Fruit fly (Drosophila melanogaster) whole organism, embryonic: Measurements from ENCODE around the gene Lrch.

Experiments
- Abd-B ChIP-seq: fragments of 200-800 bp; sonication (Bioruptor generic); optimal IDR thresholded peaks from 2 replicates; lab custom pipeline; 2018; ENCODE audit warnings: missing biosample characterization, mild to moderate bottlenecking, missing genetic modification characterization, moderate library complexity
- Atf6 ChIP-seq: fragments of 200-800 bp; sonication (Bioruptor generic); IDR thresholded peaks from 2 replicates; pipeline ENCODE4 v1.3.6; 2022; ENCODE audit warnings: missing biosample characterization, missing genetic modification characterization
- BEAF-32 ChIP-seq: fragments of 200-800 bp; sonication (Bioruptor generic); optimal IDR thresholded peaks from 3 replicates; lab custom pipeline; 2017; ENCODE audit warnings: missing biosample characterization, missing genetic modification characterization, mild to moderate bottlenecking, moderate library complexity, missing genetic modification reagents
- CG11560 ChIP-seq: fragments of 200-800 bp; sonication (Bioruptor generic); IDR thresholded peaks from 3 replicates; pipeline ENCODE4 v1.3.6; 2022; ENCODE audit warnings: missing biosample characterization, missing genetic modification characterization
- CG12659 ChIP-seq: fragments of 200-800 bp; sonication (Bioruptor generic); optimal IDR thresholded peaks from 3 replicates; lab custom pipeline; 2017; ENCODE audit warnings: mild to moderate bottlenecking, missing biosample characterization, missing genetic modification reagents, missing genetic modification characterization
- CG13287 ChIP-seq: fragments of 200-800 bp; sonication (Bioruptor generic); IDR thresholded peaks from 2 replicates; pipeline ENCODE4 v1.3.6; 2022; ENCODE audit warnings: missing biosample characterization, missing genetic modification characterization; ENCODE audit not compliant: partially characterized antibody
- CG13296 ChIP-seq: fragments of 200-800 bp; sonication (Bioruptor generic); optimal IDR thresholded peaks from 3 replicates; lab custom pipeline; 2018; ENCODE audit warnings: missing biosample characterization, mild to moderate bottlenecking, missing genetic modification characterization
- CG14710 ChIP-seq: fragments of 200-800 bp; sonication (Bioruptor generic); optimal IDR thresholded peaks from 3 replicates; lab custom pipeline; 2019; ENCODE audit warnings: missing biosample characterization, mild to moderate bottlenecking, missing genetic modification characterization, moderate library complexity
- CG14860 ChIP-seq: fragments of 200-800 bp; sonication (Bioruptor generic); IDR thresholded peaks from 3 replicates; pipeline ENCODE4 v1.3.6; 2022; ENCODE audit warnings: missing biosample characterization, missing genetic modification characterization; ENCODE audit not compliant: partially characterized antibody
- CG14965 ChIP-seq: fragments of 200-800 bp; sonication (Bioruptor generic); optimal IDR thresholded peaks from 2 replicates; lab custom pipeline; 2016; ENCODE audit warnings: missing biosample characterization, missing genetic modification characterization, borderline replicate concordance
- CG17361 ChIP-seq: fragments of 200-800 bp; sonication (Bioruptor generic); IDR thresholded peaks from 3 replicates; pipeline ENCODE4 v1.3.6; 2022; ENCODE audit warnings: missing biosample characterization, missing genetic modification characterization
- CG17568 ChIP-seq: fragments of 200-800 bp; sonication (Bioruptor generic); optimal IDR thresholded peaks from 2 replicates; lab custom pipeline; 2018; ENCODE audit warnings: missing biosample characterization, mild to moderate bottlenecking, missing genetic modification characterization, moderate library complexity
- CG32532 ChIP-seq: fragments of 200-800 bp; sonication (Bioruptor generic); IDR thresholded peaks from 2 replicates; pipeline ENCODE4 v1.3.6; 2022; ENCODE audit warnings: missing biosample characterization, missing genetic modification characterization
- CG32767 ChIP-seq: fragments of 200-800 bp; sonication (Bioruptor generic); IDR thresholded peaks from 2 replicates; pipeline ENCODE4 v1.3.6; 2022; ENCODE audit warnings: missing biosample characterization, missing genetic modification characterization
- CG3995 ChIP-seq: fragments of 200-800 bp; sonication (Bioruptor generic); optimal IDR thresholded peaks from 3 replicates; lab custom pipeline; 2016; ENCODE audit warnings: missing biosample characterization, missing genetic modification characterization
- CG7556 ChIP-seq: fragments of 200-800 bp; sonication (Bioruptor generic); optimal IDR thresholded peaks from 2 replicates; lab custom pipeline; 2017; ENCODE audit warnings: missing biosample characterization, mild to moderate bottlenecking, missing genetic modification characterization
- D ChIP-seq, 2 experiments: fragments of 200-800 bp in 1 of 2; fragments of >200 bp in 1 of 2; sonication (Bioruptor generic) in 1 of 2; optimal IDR thresholded peaks; 2 replicates in 1 of 2; 3 replicates in 1 of 2; lab custom pipeline; 2017; ENCODE audit warnings: mild to moderate bottlenecking in 1 of 2, missing biosample characterization in 1 of 2, missing genetic modification characterization in 1 of 2, missing genetic modification reagents in 1 of 2
- Dref ChIP-seq: fragments of 200-800 bp; sonication (Bioruptor generic); IDR thresholded peaks from 2 replicates; pipeline ENCODE4 v1.3.6; 2022; ENCODE audit warnings: missing biosample characterization, missing genetic modification characterization
- E2f2 ChIP-seq: fragments of 200-800 bp; sonication (Bioruptor generic); IDR thresholded peaks from 2 replicates; pipeline ENCODE4 v1.3.6; 2022; ENCODE audit warnings: missing biosample characterization, missing genetic modification characterization
- Eip74EF ChIP-seq, 2 experiments: fragments of 200-800 bp in 1 of 2; fragments of >200 bp in 1 of 2; sonication (Bioruptor generic) in 1 of 2; optimal IDR thresholded peaks; 2 replicates each; lab custom pipeline; 2017 to 2019; ENCODE audit warnings: missing biosample characterization in 2 of 2, missing genetic modification characterization in 2 of 2, mild to moderate bottlenecking in 1 of 2, moderate library complexity in 1 of 2
- Gug ChIP-seq: fragments of 200-800 bp; sonication (Bioruptor generic); IDR thresholded peaks from 4 replicates; pipeline ENCODE4 v1.3.6; 2022; ENCODE audit warnings: missing biosample characterization, missing genetic modification characterization
- Med ChIP-seq: fragments of 200-800 bp; sonication (Bioruptor generic); peaks from one replicate; lab custom pipeline; 2016; ENCODE audit warnings: missing biosample characterization, missing genetic modification characterization, mild to moderate bottlenecking, inconsistent platforms, moderate library complexity
- Nf-YA ChIP-seq: fragments of 200-800 bp; sonication (Bioruptor generic); IDR thresholded peaks from 2 replicates; pipeline ENCODE4 v1.3.6; 2022; ENCODE audit warnings: missing biosample characterization, missing genetic modification characterization
- PHDP ChIP-seq: fragments of 200-800 bp; sonication (Bioruptor generic); optimal IDR thresholded peaks from 3 replicates; lab custom pipeline; 2018; ENCODE audit warnings: missing biosample characterization, mild to moderate bottlenecking, missing genetic modification characterization, moderate library complexity
- Pdp1 ChIP-seq, 2 experiments: fragments of 200-800 bp; sonication (Bioruptor generic); optimal IDR thresholded peaks; 3 replicates each; lab custom pipeline; 2016; ENCODE audit warnings: missing biosample characterization in 2 of 2, missing genetic modification characterization in 2 of 2, mild to moderate bottlenecking in 1 of 2, moderate library complexity in 1 of 2
- Rfx ChIP-seq: fragments of 200-800 bp; sonication (Bioruptor generic); IDR thresholded peaks from 2 replicates; pipeline ENCODE4 v1.3.6; 2022; ENCODE audit warnings: missing biosample characterization, missing genetic modification characterization
- Scr ChIP-seq: fragments of 200-800 bp; sonication (Bioruptor generic); IDR thresholded peaks from 2 replicates; pipeline ENCODE4 v1.3.6; 2022; ENCODE audit warnings: missing biosample characterization, missing genetic modification characterization; ENCODE audit not compliant: partially characterized antibody
- Sin3A ChIP-seq: fragments of >200 bp; optimal IDR thresholded peaks from 2 replicates; lab custom pipeline; 2018
- ase ChIP-seq: fragments of 200-800 bp; sonication (Bioruptor generic); IDR thresholded peaks from 3 replicates; pipeline ENCODE4 v1.3.6; 2022; ENCODE audit warnings: missing biosample characterization, missing genetic modification characterization
- ash1 ChIP-seq: fragments of 200-800 bp; sonication (Bioruptor generic); optimal IDR thresholded peaks from 2 replicates; lab custom pipeline; 2018; ENCODE audit warnings: missing biosample characterization, mild to moderate bottlenecking, missing genetic modification characterization
- br ChIP-seq: fragments of >200 bp; optimal IDR thresholded peaks from 2 replicates; lab custom pipeline; 2017
- chif ChIP-seq, 2 experiments: fragments of 200-800 bp; sonication (Bioruptor generic); optimal IDR thresholded peaks; 3 replicates each; lab custom pipeline; 2016; ENCODE audit warnings: missing biosample characterization in 2 of 2, missing genetic modification characterization in 2 of 2
- croc ChIP-seq: fragments of 200-800 bp; sonication (Bioruptor generic); conservative IDR thresholded peaks from 3 replicates; pipeline ENCODE4 v1.3.6; 2022; ENCODE audit warnings: missing biosample characterization, missing genetic modification characterization
- crol ChIP-seq: fragments of 200-800 bp; sonication (Bioruptor generic); IDR thresholded peaks from 2 replicates; pipeline ENCODE4 v1.3.6; 2022; ENCODE audit warnings: missing biosample characterization, missing genetic modification characterization
- danr ChIP-seq: fragments of 200-800 bp; sonication (Bioruptor generic); IDR thresholded peaks from 2 replicates; pipeline ENCODE4 v1.3.6; 2022; ENCODE audit warnings: missing biosample characterization, missing genetic modification characterization
- gfzf ChIP-seq: fragments of 200-800 bp; sonication (Bioruptor generic); optimal IDR thresholded peaks from 2 replicates; lab custom pipeline; 2016; ENCODE audit warnings: missing biosample characterization, mild to moderate bottlenecking, missing genetic modification characterization, moderate library complexity
- gsb ChIP-seq: fragments of 200-800 bp; sonication (Bioruptor generic); IDR thresholded peaks from 2 replicates; pipeline ENCODE4 v1.3.6; 2022; ENCODE audit warnings: missing biosample characterization, missing genetic modification characterization
- hbn ChIP-seq: fragments of 200-800 bp; sonication (Bioruptor generic); IDR thresholded peaks from 2 replicates; pipeline ENCODE4 v1.3.6; 2022; ENCODE audit warnings: missing biosample characterization, missing genetic modification characterization; ENCODE audit not compliant: partially characterized antibody
- inv ChIP-seq: fragments of 200-800 bp; sonication (Bioruptor generic); IDR thresholded peaks from 2 replicates; pipeline ENCODE4 v1.3.6; 2022; ENCODE audit warnings: missing biosample characterization, missing genetic modification characterization; ENCODE audit not compliant: partially characterized antibody
- ken ChIP-seq: fragments of 200-800 bp; sonication (Bioruptor generic); IDR thresholded peaks from 3 replicates; pipeline ENCODE4 v1.3.6; 2022; ENCODE audit warnings: missing biosample characterization, missing genetic modification characterization
- maf-S ChIP-seq: fragments of 200-800 bp; sonication (Bioruptor generic); optimal IDR thresholded peaks from 2 replicates; lab custom pipeline; 2016; ENCODE audit warnings: missing biosample characterization, missing genetic modification characterization
- onecut ChIP-seq: fragments of 200-800 bp; sonication (Bioruptor generic); IDR thresholded peaks from 2 replicates; pipeline ENCODE4 v1.3.6; 2022; ENCODE audit warnings: missing biosample characterization, missing genetic modification characterization
- pfk ChIP-seq: fragments of 200-800 bp; sonication (Bioruptor generic); optimal IDR thresholded peaks from 2 replicates; lab custom pipeline; 2018; ENCODE audit warnings: missing biosample characterization, mild to moderate bottlenecking, missing genetic modification characterization, moderate library complexity
- rib ChIP-seq: fragments of 200-800 bp; sonication (Bioruptor generic); IDR thresholded peaks from 2 replicates; pipeline ENCODE4 v1.3.6; 2022; ENCODE audit warnings: missing biosample characterization, missing genetic modification characterization
- slbo ChIP-seq: fragments of 200-800 bp; sonication (Bioruptor generic); IDR thresholded peaks from 2 replicates; pipeline ENCODE4 v1.3.6; 2022; ENCODE audit warnings: missing biosample characterization, missing genetic modification characterization
- tgo ChIP-seq: fragments of 200-800 bp; sonication (Bioruptor generic); IDR thresholded peaks from 3 replicates; pipeline ENCODE4 v1.3.6; 2022; ENCODE audit warnings: missing biosample characterization, missing genetic modification characterization
- ttk ChIP-seq: fragments of 200-800 bp; sonication (Bioruptor generic); IDR thresholded peaks from 2 replicates; pipeline ENCODE4 v2.1.2; 2022; ENCODE audit warnings: missing biosample characterization, missing genetic modification characterization
- zen ChIP-seq: fragments of 200-800 bp; sonication (Bioruptor generic); optimal IDR thresholded peaks from 3 replicates; lab custom pipeline; 2018; ENCODE audit warnings: missing biosample characterization, mild to moderate bottlenecking, missing genetic modification characterization, moderate library complexity

The Lrch gene

DNA sequence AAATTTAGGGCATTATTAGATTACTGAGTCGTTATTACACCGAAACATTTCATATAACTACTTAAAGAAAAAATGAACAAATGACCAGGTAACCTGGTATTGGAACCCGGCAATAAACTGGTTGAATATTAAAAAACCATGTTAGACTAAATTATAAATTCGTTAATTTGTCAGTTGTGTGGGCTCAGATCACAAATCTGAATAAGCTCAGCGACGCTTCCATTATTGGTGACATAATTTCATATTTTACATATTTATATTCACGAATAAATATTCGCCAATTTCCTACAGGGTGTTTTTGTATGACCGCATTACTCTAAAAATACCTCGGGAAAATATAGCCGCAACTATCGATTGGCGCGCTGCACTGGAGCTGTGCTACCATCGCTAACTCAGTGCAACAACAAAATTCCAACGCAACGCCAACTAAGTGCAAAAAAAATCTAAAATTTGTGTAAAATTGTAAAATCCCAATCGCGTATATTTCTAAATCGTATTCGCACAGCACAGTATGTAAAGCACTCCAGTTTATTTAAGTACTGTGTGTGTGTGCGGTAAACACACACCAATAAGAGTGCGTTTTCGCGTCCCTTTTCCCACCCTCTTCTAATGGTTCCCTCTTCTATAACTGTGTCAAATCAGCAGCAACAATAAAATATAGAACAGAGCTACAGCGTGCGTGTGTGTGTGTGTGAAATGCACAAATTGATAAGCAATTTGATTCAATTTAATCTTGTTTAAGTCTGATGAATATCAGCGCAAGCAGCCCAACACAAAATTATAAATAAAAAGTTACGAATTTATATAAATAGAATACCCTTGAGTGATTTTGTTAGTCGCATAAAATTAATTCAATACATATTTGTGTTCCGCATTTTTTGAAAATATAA lies 661 bp upstream of the Lrch start, which contains the start of gene CLIP-190 (continued):
- no peak for TF ChIP-seq pfk (GFP tag; lab: Kevin White, UChicago)
- no peak for TF ChIP-seq CG13296 (GFP tag; lab: Kevin White, UChicago)
- TF ChIP-seq Sin3A (lab: Kevin White, UChicago) = peak; percentile 27
- peak; percentile 16 for TF ChIP-seq CG3995 (GFP tag; lab: Kevin White, UChicago)
- TF ChIP-seq crol (GFP tag; lab: Robert Waterston, UW) = peak; percentile 81
- peak; percentile 1 for TF ChIP-seq E2f2 (GFP tag; lab: Robert Waterston, UW)
- 0 out of 3 replicates have a peak, but pooled peaks have one; percentile 24 for TF ChIP-seq ken (GFP tag; lab: Robert Waterston, UW)
- peak; percentile 78 for TF ChIP-seq Dref
- no peak for TF ChIP-seq CG11560 (tag; lab: Robert Waterston, UW)
- no peak for TF ChIP-seq D (optimal IDR thresholded peaks at IDR 0.05; lab: Kevin White, UChicago)
- no peak for TF ChIP-seq D (GFP tag; optimal IDR thresholded peaks at IDR 0.05; lab: Kevin White, UChicago)
- no peak for TF ChIP-seq gsb (GFP tag; lab: Robert Waterston, UW)
- peak; percentile 32; the same call in 1 of the 2 replicates for TF ChIP-seq inv (GFP tag; lab: Robert Waterston, UW)
- no peak for TF ChIP-seq PHDP (tag; lab: Kevin White, UChicago)
- peak; percentile 44; the same call in 1 of the 4 replicates for TF ChIP-seq Gug (GFP tag; lab: Robert Waterston, UW)
- peak; percentile 44; the same call in 1 of the 2 replicates for TF ChIP-seq hbn (GFP tag; lab: Robert Waterston, UW)
- TF ChIP-seq Pdp1 (GFP tag; optimal IDR thresholded peaks at IDR 0.05; lab: Kevin White, UChicago) = peak in 1 of 2 experiments; percentile 65
- peak in 1 of 2 experiments; percentile 63 for TF ChIP-seq Eip74EF (GFP tag; optimal IDR thresholded peaks at IDR 0.05; lab: Kevin White, UChicago)
- TF ChIP-seq CG17568 (GFP tag; lab: Kevin White, UChicago) = no peak
- TF ChIP-seq rib (GFP tag; lab: Robert Waterston, UW) = 0 out of 2 replicates have a peak, but pooled peaks have one; percentile 32
- peak; percentile 24; the same call in 2 of the 3 replicates for TF ChIP-seq CG14860
- TF ChIP-seq ash1 = no peak
- TF ChIP-seq CG7556 = no peak
- TF ChIP-seq CG13287 (GFP tag; lab: Robert Waterston, UW) = peak; percentile 70
- no peak for TF ChIP-seq ase
- TF ChIP-seq tgo (GFP tag; lab: Robert Waterston, UW) = 0 out of 3 replicates have a peak, but pooled peaks have one; percentile 20
- 0 out of 3 replicates have a peak, but pooled peaks have one; percentile 13 for TF ChIP-seq CG17361 (GFP tag; lab: Robert Waterston, UW)
- peak; percentile 65 for TF ChIP-seq Scr (GFP tag; lab: Robert Waterston, UW)
- no peak for TF ChIP-seq CG14965
- no peak for TF ChIP-seq ttk (GFP tag; lab: Robert Waterston, UW)
- peak; percentile 78 for TF ChIP-seq Med (GFP tag; lab: Kevin White, UChicago)
- no peak for TF ChIP-seq maf-S
- peak; percentile 39; the same call in 1 of the 2 replicates for TF ChIP-seq CG32532 (GFP tag; lab: Robert Waterston, UW)
- no peak for TF ChIP-seq Atf6 (GFP tag; lab: Robert Waterston, UW)
- TF ChIP-seq zen = no peak
- no peak for TF ChIP-seq br (lab: Kevin White, UChicago)
- TF ChIP-seq danr (GFP tag; lab: Robert Waterston, UW) = no peak
- peak; percentile 85 for TF ChIP-seq BEAF-32 (GFP tag; lab: Kevin White, UChicago)
- peak; percentile 83 for TF ChIP-seq gfzf (GFP tag; lab: Kevin White, UChicago)
- peak; percentile 17 for TF ChIP-seq CG14710
- TF ChIP-seq Rfx = peak; percentile 66
- no peak for TF ChIP-seq onecut (GFP tag; lab: Robert Waterston, UW)
- peak; percentile 43 for TF ChIP-seq CG12659 (GFP tag; lab: Kevin White, UChicago)
- TF ChIP-seq croc (GFP tag; lab: Robert Waterston, UW) = no peak
- peak; percentile 59 for TF ChIP-seq slbo (GFP tag; lab: Robert Waterston, UW)
- no peak for TF ChIP-seq Abd-B (GFP tag; lab: Kevin White, UChicago)
- no peak for TF ChIP-seq CG32767
- no peak for TF ChIP-seq Nf-YA
- peak in 1 of 2 experiments; percentile 15 for TF ChIP-seq chif (GFP tag; optimal IDR thresholded peaks at IDR 0.05; lab: Kevin White, UChicago)
